Fruit fly (Drosophila melanogaster) whole organism, embryonic: ENCODE data around the gene CDase.
A peak's percentile ranks its signal among the peaks of the same experiment; 100 is the strongest.

Experiments used
- ATbp ChIP-seq: fragments of 200-800 bp; sonication (Bioruptor generic); optimal IDR thresholded peaks from 2 replicates; lab custom pipeline; 2017; ENCODE audit warnings: missing biosample characterization, mild to moderate bottlenecking, missing genetic modification characterization, missing genetic modification reagents
- Asciz ChIP-seq: fragments of 200-800 bp; sonication (Bioruptor generic); optimal IDR thresholded peaks from 2 replicates; lab custom pipeline; 2017; ENCODE audit warnings: missing biosample characterization, mild to moderate bottlenecking, missing genetic modification characterization, missing genetic modification reagents
- B-H1 ChIP-seq: fragments of 200-800 bp; sonication (Bioruptor generic); IDR thresholded peaks from 3 replicates; pipeline ENCODE4 v1.3.6; 2022; ENCODE audit warnings: missing biosample characterization, missing genetic modification characterization
- B-H2 ChIP-seq: fragments of 200-800 bp; sonication (Bioruptor generic); optimal IDR thresholded peaks from 2 replicates; lab custom pipeline; 2018; ENCODE audit warnings: missing biosample characterization, mild to moderate bottlenecking, missing genetic modification characterization
- Bteb2 ChIP-seq: fragments of 200-800 bp; sonication (Bioruptor generic); optimal IDR thresholded peaks from 2 replicates; lab custom pipeline; 2016; ENCODE audit warnings: missing biosample characterization, missing genetic modification characterization
- CG10979 ChIP-seq: fragments of 200-800 bp; sonication (Bioruptor generic); optimal IDR thresholded peaks from 2 replicates; lab custom pipeline; 2018; ENCODE audit warnings: missing biosample characterization, mild to moderate bottlenecking, missing genetic modification characterization, moderate library complexity
- CG11695 ChIP-seq: fragments of 200-800 bp; sonication (Bioruptor generic); IDR thresholded peaks from 3 replicates; pipeline ENCODE4 v1.3.6; 2022; ENCODE audit warnings: missing biosample characterization, missing genetic modification characterization
- CG12236 ChIP-seq: fragments of 200-800 bp; sonication (Bioruptor generic); optimal IDR thresholded peaks from 2 replicates; lab custom pipeline; 2016; ENCODE audit warnings: missing biosample characterization, missing genetic modification characterization
- CG12769 ChIP-seq: fragments of 200-800 bp; sonication (Bioruptor generic); optimal IDR thresholded peaks from 2 replicates; lab custom pipeline; 2019; ENCODE audit warnings: missing biosample characterization, mild to moderate bottlenecking, missing genetic modification characterization, moderate library complexity
- CG14441 ChIP-seq: fragments of 200-800 bp; sonication (Bioruptor generic); IDR thresholded peaks from 2 replicates; pipeline ENCODE4 v1.3.6; 2022; ENCODE audit warnings: missing biosample characterization, missing genetic modification characterization
- CG15514 ChIP-seq: fragments of 200-800 bp; sonication (Bioruptor generic); optimal IDR thresholded peaks from 3 replicates; lab custom pipeline; 2017; ENCODE audit warnings: missing biosample characterization, missing genetic modification characterization, mild to moderate bottlenecking, moderate library complexity, missing genetic modification reagents
- CG15601 ChIP-seq: fragments of 200-800 bp; sonication (Bioruptor generic); optimal IDR thresholded peaks from 3 replicates; lab custom pipeline; 2019; ENCODE audit warnings: missing biosample characterization, mild to moderate bottlenecking, missing genetic modification characterization, moderate library complexity
- CG18619 ChIP-seq: fragments of 200-800 bp; sonication (Bioruptor generic); optimal IDR thresholded peaks from 3 replicates; lab custom pipeline; 2017; ENCODE audit warnings: missing biosample characterization, mild to moderate bottlenecking, missing genetic modification characterization
- CG2129 ChIP-seq: fragments of 200-800 bp; sonication (Bioruptor generic); IDR thresholded peaks from 2 replicates; pipeline ENCODE4 v1.3.6; 2022; ENCODE audit warnings: missing biosample characterization, missing genetic modification characterization; ENCODE audit not compliant: partially characterized antibody
- CG4282 ChIP-seq: fragments of 200-800 bp; sonication (Bioruptor generic); optimal IDR thresholded peaks from 2 replicates; lab custom pipeline; 2016; ENCODE audit warnings: missing biosample characterization, missing genetic modification characterization
- CG4707 ChIP-seq: fragments of 200-800 bp; sonication (Bioruptor generic); optimal IDR thresholded peaks from 2 replicates; lab custom pipeline; 2018; ENCODE audit warnings: missing biosample characterization, mild to moderate bottlenecking, missing genetic modification characterization, moderate library complexity
- CG6272 ChIP-seq: fragments of 200-800 bp; sonication (Bioruptor generic); IDR thresholded peaks from 2 replicates; pipeline ENCODE4 v1.3.6; 2022; ENCODE audit warnings: missing biosample characterization, missing genetic modification characterization
- CG9437 ChIP-seq: fragments of 200-800 bp; sonication (Bioruptor generic); optimal IDR thresholded peaks from 2 replicates; lab custom pipeline; 2018; ENCODE audit warnings: missing biosample characterization, mild to moderate bottlenecking, missing genetic modification characterization
- CG9797 ChIP-seq: fragments of 200-800 bp; sonication (Bioruptor generic); optimal IDR thresholded peaks from 3 replicates; lab custom pipeline; 2018; ENCODE audit warnings: missing biosample characterization, mild to moderate bottlenecking, missing genetic modification characterization
- CG9876 ChIP-seq: fragments of 200-800 bp; sonication (Bioruptor generic); optimal IDR thresholded peaks from 2 replicates; lab custom pipeline; 2016; ENCODE audit warnings: missing biosample characterization, missing genetic modification characterization
- Dad ChIP-seq: fragments of 200-800 bp; sonication (Bioruptor generic); optimal IDR thresholded peaks from 3 replicates; lab custom pipeline; 2016; ENCODE audit warnings: missing biosample characterization, missing genetic modification characterization
- Dip3 ChIP-seq: fragments of 200-800 bp; sonication (Bioruptor generic); optimal IDR thresholded peaks from 3 replicates; lab custom pipeline; 2016; ENCODE audit warnings: missing biosample characterization, missing genetic modification characterization
- E2f1 ChIP-seq: fragments of 200-800 bp; sonication (Bioruptor generic); IDR thresholded peaks from 2 replicates; pipeline ENCODE4 v1.3.6; 2022; ENCODE audit warnings: missing biosample characterization, missing genetic modification characterization
- E2f2 ChIP-seq: fragments of 200-800 bp; sonication (Bioruptor generic); IDR thresholded peaks from 2 replicates; pipeline ENCODE4 v1.3.6; 2022; ENCODE audit warnings: missing biosample characterization, missing genetic modification characterization
- Eip74EF ChIP-seq, 2 experiments: fragments of 200-800 bp in 1 of 2; fragments of >200 bp in 1 of 2; sonication (Bioruptor generic) in 1 of 2; optimal IDR thresholded peaks; 2 replicates each; lab custom pipeline; 2017 to 2019; ENCODE audit warnings: missing biosample characterization in 2 of 2, missing genetic modification characterization in 2 of 2, mild to moderate bottlenecking in 1 of 2, moderate library complexity in 1 of 2
- Fer1 ChIP-seq: fragments of 200-800 bp; sonication (Bioruptor generic); optimal IDR thresholded peaks from 2 replicates; lab custom pipeline; 2017; ENCODE audit warnings: missing biosample characterization, mild to moderate bottlenecking, missing genetic modification characterization
- Hmr ChIP-seq: fragments of 200-800 bp; sonication (Bioruptor generic); optimal IDR thresholded peaks from 3 replicates; lab custom pipeline; 2017; ENCODE audit warnings: mild to moderate bottlenecking, missing biosample characterization, missing genetic modification reagents, missing genetic modification characterization
- NK7.1 ChIP-seq: fragments of 200-800 bp; sonication (Bioruptor generic); optimal IDR thresholded peaks from 3 replicates; lab custom pipeline; 2016; ENCODE audit warnings: missing biosample characterization, missing genetic modification characterization
- Poxn ChIP-seq: fragments of 200-800 bp; sonication (Bioruptor generic); IDR thresholded peaks from 2 replicates; pipeline ENCODE4 v1.3.6; 2022; ENCODE audit warnings: missing biosample characterization, missing genetic modification characterization
- Taf1 ChIP-seq: fragments of 200-800 bp; sonication (Bioruptor generic); IDR thresholded peaks from 2 replicates; pipeline ENCODE4 v1.3.6; 2022; ENCODE audit warnings: missing biosample characterization, missing genetic modification characterization
- bowl ChIP-seq: fragments of 200-800 bp; sonication (Bioruptor generic); IDR thresholded peaks from 2 replicates; pipeline ENCODE4 v1.3.6; 2022; ENCODE audit warnings: missing biosample characterization, missing genetic modification characterization
- bsh ChIP-seq, 2 experiments: fragments of 200-800 bp; sonication (Bioruptor generic); optimal IDR thresholded peaks; 2 replicates each; lab custom pipeline; 2017 to 2018; ENCODE audit warnings: mild to moderate bottlenecking in 2 of 2, missing biosample characterization in 2 of 2, missing genetic modification characterization in 2 of 2, moderate library complexity in 1 of 2
- corto ChIP-seq: fragments of 200-800 bp; sonication (Bioruptor generic); optimal IDR thresholded peaks from 2 replicates; lab custom pipeline; 2016; ENCODE audit warnings: missing biosample characterization, mild to moderate bottlenecking, missing genetic modification characterization, moderate library complexity
- dmrt11E ChIP-seq: fragments of 200-800 bp; sonication (Bioruptor generic); optimal IDR thresholded peaks from 3 replicates; lab custom pipeline; 2018; ENCODE audit warnings: missing biosample characterization, mild to moderate bottlenecking, missing genetic modification characterization, moderate library complexity
- emc ChIP-seq: fragments of 200-800 bp; sonication (Bioruptor generic); optimal IDR thresholded peaks from 2 replicates; lab custom pipeline; 2016; ENCODE audit warnings: missing biosample characterization, missing genetic modification characterization
- ewg ChIP-seq: fragments of 200-800 bp; sonication (Bioruptor generic); optimal IDR thresholded peaks from 3 replicates; lab custom pipeline; 2017; ENCODE audit warnings: mild to moderate bottlenecking, missing biosample characterization, missing genetic modification reagents, missing genetic modification characterization
- fd102C ChIP-seq: fragments of 200-800 bp; sonication (Bioruptor generic); optimal IDR thresholded peaks from 2 replicates; lab custom pipeline; 2018; ENCODE audit warnings: missing biosample characterization, mild to moderate bottlenecking, missing genetic modification characterization, moderate library complexity
- fru ChIP-seq: fragments of >200 bp; optimal IDR thresholded peaks from 2 replicates; lab custom pipeline; 2017
- gcm ChIP-seq: fragments of 200-800 bp; sonication (Bioruptor generic); optimal IDR thresholded peaks from 2 replicates; lab custom pipeline; 2019; ENCODE audit warnings: missing biosample characterization, mild to moderate bottlenecking, missing genetic modification characterization, moderate library complexity
- gcm2 ChIP-seq: fragments of 200-800 bp; sonication (Bioruptor generic); optimal IDR thresholded peaks from 2 replicates; lab custom pipeline; 2016; ENCODE audit warnings: missing biosample characterization, missing genetic modification characterization
- lab ChIP-seq: fragments of 200-800 bp; sonication (Bioruptor generic); optimal IDR thresholded peaks from 3 replicates; lab custom pipeline; 2017; ENCODE audit warnings: missing biosample characterization, missing genetic modification characterization, mild to moderate bottlenecking, moderate library complexity, missing genetic modification reagents
- lilli ChIP-seq: fragments of 200-800 bp; sonication (Bioruptor generic); optimal IDR thresholded peaks from 3 replicates; lab custom pipeline; 2016; ENCODE audit warnings: missing biosample characterization, missing genetic modification characterization
- luna ChIP-seq: fragments of 200-800 bp; sonication (Bioruptor generic); optimal IDR thresholded peaks from 2 replicates; lab custom pipeline; 2016; ENCODE audit warnings: missing biosample characterization, missing genetic modification characterization
- peb ChIP-seq: fragments of 200-800 bp; sonication (Bioruptor generic); IDR thresholded peaks from 2 replicates; pipeline ENCODE4 v1.3.6; 2022; ENCODE audit warnings: missing biosample characterization, missing genetic modification characterization
- ranshi ChIP-seq: fragments of 200-800 bp; sonication (Bioruptor generic); IDR thresholded peaks from 2 replicates; pipeline ENCODE4 v1.3.6; 2022; ENCODE audit warnings: missing biosample characterization, missing genetic modification characterization
- rib ChIP-seq: fragments of 200-800 bp; sonication (Bioruptor generic); IDR thresholded peaks from 2 replicates; pipeline ENCODE4 v1.3.6; 2022; ENCODE audit warnings: missing biosample characterization, missing genetic modification characterization
- salm ChIP-seq: fragments of 200-800 bp; sonication (Bioruptor generic); optimal IDR thresholded peaks from 2 replicates; lab custom pipeline; 2018; ENCODE audit warnings: missing biosample characterization, mild to moderate bottlenecking, missing genetic modification characterization
- sd ChIP-seq: fragments of 200-800 bp; sonication (Bioruptor generic); optimal IDR thresholded peaks from 3 replicates; lab custom pipeline; 2018; ENCODE audit warnings: missing biosample characterization, mild to moderate bottlenecking, missing genetic modification characterization, moderate library complexity
- seq ChIP-seq: fragments of 200-800 bp; sonication (Bioruptor generic); IDR thresholded peaks from 2 replicates; pipeline ENCODE4 v1.3.6; 2022; ENCODE audit warnings: missing biosample characterization, missing genetic modification characterization
- slp2 ChIP-seq: fragments of 200-800 bp; sonication (Bioruptor generic); optimal IDR thresholded peaks from 2 replicates; lab custom pipeline; 2016; ENCODE audit warnings: missing biosample characterization, missing genetic modification characterization

Gene CDase

DNA sequence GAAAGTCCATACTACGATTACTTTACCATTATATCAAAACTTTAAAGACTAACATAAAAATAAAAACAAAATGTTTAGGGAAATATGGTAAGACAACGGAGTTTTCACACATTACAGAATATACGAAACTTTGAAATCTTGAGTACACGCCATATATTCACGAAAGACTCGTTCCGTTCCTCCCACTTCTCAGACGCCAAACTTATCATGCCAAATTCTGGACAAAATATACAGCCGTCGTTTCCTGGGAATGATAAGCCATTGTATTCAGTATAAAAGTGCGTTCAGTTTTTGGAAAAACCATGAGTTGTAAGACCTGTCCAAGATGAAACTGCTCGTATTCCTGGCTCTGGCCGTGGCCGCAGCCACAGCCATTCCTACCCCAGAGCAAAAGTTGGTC, 29.3 kb downstream of the CDase start, which contains the start of gene Jon99Fi:
Gene Jon99Fi, plus strand, starts transcription at position 301 of the 400 bp plus-strand sequence.
- peak; percentile 4 for TF ChIP-seq lilli (GFP tag; lab: Kevin White, UChicago)
- no peak for TF ChIP-seq ranshi (GFP tag; lab: Robert Waterston, UW)
- no peak for TF ChIP-seq rib (GFP tag; lab: Robert Waterston, UW)
- TF ChIP-seq, all 482 proteins: peak for 1

dm6 chr3R:30489797-30490196, 30.5 kb downstream of the CDase start, which contains the start of gene PH4alphaSG2:
Gene PH4alphaSG2, plus strand, starts transcription at chr3R:30490074.
- TF ChIP-seq E2f1 (GFP tag; lab: Robert Waterston, UW) (no peak), ATbp (GFP tag; lab: Kevin White, UChicago) (peak; percentile 65), CG9876 (GFP tag; lab: Kevin White, UChicago) (no peak), CG11695 (no peak), Bteb2 (GFP tag; lab: Kevin White, UChicago) (no peak), slp2 (GFP tag; lab: Kevin White, UChicago) (no peak), fd102C (no peak), NK7.1 (GFP tag; lab: Kevin White, UChicago) (no peak), corto (no peak), luna (GFP tag; lab: Kevin White, UChicago) (peak; percentile 17), Dip3 (no peak), CG6272 (GFP tag; lab: Robert Waterston, UW) (no peak), peb (no peak), bowl (GFP tag; lab: Robert Waterston, UW) (no peak), B-H2 (peak; percentile 19), dmrt11E (tag; lab: Kevin White, UChicago) (no peak), CG15601 (tag; lab: Kevin White, UChicago) (peak; percentile 44), CG9437 (GFP tag; lab: Kevin White, UChicago) (no peak), lab (peak; percentile 71), sd (tag; lab: Kevin White, UChicago) (no peak), Dad (no peak), CG12769 (tag; lab: Kevin White, UChicago) (no peak), Poxn (GFP tag; lab: Robert Waterston, UW) (no peak), bsh (GFP tag; optimal IDR thresholded peaks at IDR 0.05; lab: Kevin White, UChicago) (peak in 1 of 2 experiments; percentile 17), CG12236 (GFP tag; lab: Kevin White, UChicago) (no peak), gcm (no peak), ewg (no peak), CG9797 (GFP tag; lab: Kevin White, UChicago) (no peak), E2f2 (GFP tag; lab: Robert Waterston, UW) (no peak), Taf1 (GFP tag; lab: Robert Waterston, UW) (no peak), CG14441 (GFP tag; lab: Robert Waterston, UW) (no peak), CG18619 (GFP tag; lab: Kevin White, UChicago) (peak; percentile 20), salm (tag; lab: Kevin White, UChicago) (no peak), Eip74EF (GFP tag; optimal IDR thresholded peaks at IDR 0.05; lab: Kevin White, UChicago) (no peak), B-H1 (GFP tag; lab: Robert Waterston, UW) (no peak), CG4707 (GFP tag; lab: Kevin White, UChicago) (peak; percentile 8), seq (GFP tag; lab: Robert Waterston, UW) (no peak), CG10979 (tag; lab: Kevin White, UChicago) (no peak), emc (no peak), fru (no peak), gcm2 (GFP tag; lab: Kevin White, UChicago) (no peak), Asciz (peak; percentile 27), CG15514 (GFP tag; lab: Kevin White, UChicago) (peak; percentile 29), Fer1 (no peak), Hmr (GFP tag; lab: Kevin White, UChicago) (peak; percentile 31), CG4282 (GFP tag; lab: Kevin White, UChicago) (no peak), CG2129 (GFP tag; lab: Robert Waterston, UW) (no peak)
